Fruit fly (Drosophila melanogaster) whole organism, adult: ENCODE measurements around the gene Dpck.

Experiments used
- CG11617 ChIP-seq: fragments of 200-800 bp; sonication (Bioruptor generic); optimal IDR thresholded peaks from 2 replicates; lab custom pipeline; 2017; ENCODE audit warnings: mild to moderate bottlenecking, missing biosample characterization, missing genetic modification reagents, missing genetic modification characterization
- CG12768 ChIP-seq: fragments of 200-800 bp; sonication (Bioruptor generic); optimal IDR thresholded peaks from 2 replicates; lab custom pipeline; 2017; ENCODE audit warnings: missing biosample characterization, missing genetic modification characterization, mild to moderate bottlenecking, moderate library complexity, missing genetic modification reagents
- CG14711 ChIP-seq: fragments of 200-800 bp; sonication (Bioruptor generic); optimal IDR thresholded peaks from 2 replicates; lab custom pipeline; 2018; ENCODE audit warnings: missing biosample characterization, mild to moderate bottlenecking, missing genetic modification characterization, moderate library complexity
- CG1620 ChIP-seq: fragments of 200-800 bp; sonication (Bioruptor generic); optimal IDR thresholded peaks from 2 replicates; lab custom pipeline; 2016; ENCODE audit warnings: missing biosample characterization, missing genetic modification characterization
- CG33017 ChIP-seq: fragments of 200-800 bp; sonication (Bioruptor generic); optimal IDR thresholded peaks from 2 replicates; lab custom pipeline; 2018; ENCODE audit warnings: missing biosample characterization, mild to moderate bottlenecking, missing genetic modification characterization, moderate library complexity
- CG5204 ChIP-seq: fragments of 200-800 bp; sonication (Bioruptor generic); optimal IDR thresholded peaks from 2 replicates; lab custom pipeline; 2016; ENCODE audit warnings: missing biosample characterization, missing genetic modification characterization
- CG7045 ChIP-seq: fragments of 200-800 bp; sonication (Bioruptor generic); optimal IDR thresholded peaks from 2 replicates; lab custom pipeline; 2017; ENCODE audit warnings: missing biosample characterization, mild to moderate bottlenecking, missing genetic modification characterization
- CG7101 ChIP-seq: fragments of 200-800 bp; sonication (Bioruptor generic); optimal IDR thresholded peaks from 2 replicates; lab custom pipeline; 2018; ENCODE audit warnings: missing biosample characterization, mild to moderate bottlenecking, missing genetic modification characterization, moderate library complexity
- Clk ChIP-seq: fragments of 200-800 bp; sonication (Bioruptor generic); optimal IDR thresholded peaks from 2 replicates; lab custom pipeline; 2017; ENCODE audit warnings: missing biosample characterization, missing genetic modification characterization
- Crg-1 ChIP-seq: fragments of 200-800 bp; sonication (Bioruptor generic); optimal IDR thresholded peaks from 2 replicates; lab custom pipeline; 2016; ENCODE audit warnings: missing biosample characterization, missing genetic modification characterization
- Hr96 ChIP-seq: fragments of 200-800 bp; sonication (Bioruptor generic); optimal IDR thresholded peaks from 2 replicates; lab custom pipeline; 2016; ENCODE audit warnings: missing biosample characterization, missing genetic modification characterization
- Mnt ChIP-seq: fragments of 200-800 bp; sonication (Bioruptor generic); optimal IDR thresholded peaks from 2 replicates; lab custom pipeline; 2016; ENCODE audit warnings: missing biosample characterization, mild to moderate bottlenecking, missing genetic modification characterization
- bab1 ChIP-seq: fragments of 200-800 bp; sonication (Bioruptor generic); optimal IDR thresholded peaks from 3 replicates; lab custom pipeline; 2019; ENCODE audit warnings: missing biosample characterization, mild to moderate bottlenecking, missing genetic modification characterization, moderate library complexity
- cic ChIP-seq: fragments of 200-800 bp; sonication (Bioruptor generic); optimal IDR thresholded peaks from 2 replicates; lab custom pipeline; 2017; ENCODE audit warnings: missing biosample characterization, mild to moderate bottlenecking, missing genetic modification characterization, moderate library complexity
- cnc ChIP-seq, 2 experiments: fragments of >200 bp; optimal IDR thresholded peaks; 2 replicates each; lab custom pipeline; 2017
- kay ChIP-seq: fragments of 200-800 bp; sonication (Bioruptor generic); peaks from one replicate; lab custom pipeline; 2016; ENCODE audit warnings: missing biosample characterization, missing genetic modification characterization, borderline replicate concordance
- ovo ChIP-seq: fragments of 200-800 bp; sonication (Bioruptor generic); optimal IDR thresholded peaks from 2 replicates; lab custom pipeline; 2016; ENCODE audit warnings: missing biosample characterization, missing genetic modification characterization
- pad ChIP-seq: fragments of 200-800 bp; sonication (Bioruptor generic); optimal IDR thresholded peaks from 3 replicates; lab custom pipeline; 2017; ENCODE audit warnings: missing biosample characterization, missing genetic modification characterization, mild to moderate bottlenecking, moderate library complexity, missing genetic modification reagents
- tj ChIP-seq: fragments of 200-800 bp; sonication (Bioruptor generic); optimal IDR thresholded peaks from 3 replicates; lab custom pipeline; 2017; ENCODE audit warnings: missing biosample characterization, mild to moderate bottlenecking, missing genetic modification characterization, moderate library complexity
- toe ChIP-seq: fragments of 200-800 bp; sonication (Bioruptor generic); optimal IDR thresholded peaks from 2 replicates; lab custom pipeline; 2016; ENCODE audit warnings: missing biosample characterization, missing genetic modification characterization

Dpck gene

dm6 chr3R:7061875-7062274 is 20.1 kb upstream of the Dpck start, which contains the start of gene Mst84B:
TSS of gene Mst84B (plus strand) at chr3R:7062175.
- TF ChIP-seq ovo (GFP tag; lab: Kevin White, UChicago) = no peak

dm6 chr3R:7066267-7066666 is 15.7 kb upstream of the Dpck start:
- TF ChIP-seq ovo (GFP tag; lab: Kevin White, UChicago) = no peak
- TF ChIP-seq kay (GFP tag; lab: Kevin White, UChicago) = peak; percentile 82
- no peak for TF ChIP-seq CG11617 (GFP tag; lab: Kevin White, UChicago)
- no peak for TF ChIP-seq cnc (optimal IDR thresholded peaks at IDR 0.05; lab: Kevin White, UChicago)
- TF ChIP-seq CG14711 (tag; lab: Kevin White, UChicago) = no peak
- no peak for TF ChIP-seq Hr96 (GFP tag; lab: Kevin White, UChicago)
- TF ChIP-seq CG1620 (GFP tag; lab: Kevin White, UChicago) = no peak
- TF ChIP-seq CG7045 (GFP tag; lab: Kevin White, UChicago) = no peak

- TF ChIP-seq ovo (GFP tag; lab: Kevin White, UChicago) = peak; percentile 75
- TF ChIP-seq Crg-1 (GFP tag; lab: Kevin White, UChicago) = peak; percentile 79
- peak; percentile 77 for TF ChIP-seq CG12768 (GFP tag; lab: Kevin White, UChicago)
- TF ChIP-seq CG7101 (tag; lab: Kevin White, UChicago) = peak; percentile 88
- TF ChIP-seq bab1 (GFP tag; lab: Kevin White, UChicago) = peak; percentile 91
- TF ChIP-seq CG11617 (GFP tag; lab: Kevin White, UChicago) = peak; percentile 80
- peak; percentile 94 for TF ChIP-seq CG1620 (GFP tag; lab: Kevin White, UChicago)
- peak; percentile 66 for TF ChIP-seq pad
- TF ChIP-seq CG33017 (tag; lab: Kevin White, UChicago) = peak; percentile 74
- TF ChIP-seq Hr96 (GFP tag; lab: Kevin White, UChicago) = peak; percentile 89
- peak; percentile 95 for TF ChIP-seq toe (GFP tag; lab: Kevin White, UChicago)
- peak; percentile 85 for TF ChIP-seq CG7045 (GFP tag; lab: Kevin White, UChicago)
- peak; percentile 87 for TF ChIP-seq Mnt (GFP tag; lab: Kevin White, UChicago)
- TF ChIP-seq tj (GFP tag; lab: Kevin White, UChicago) = peak; percentile 69
- peak; percentile 90 for TF ChIP-seq CG5204
- no peak for TF ChIP-seq cnc (optimal IDR thresholded peaks at IDR 0.05; lab: Kevin White, UChicago)
- peak; percentile 59 for TF ChIP-seq cic (GFP tag; lab: Kevin White, UChicago)
- TF ChIP-seq Clk (GFP tag; lab: Kevin White, UChicago) = peak; percentile 83
- peak; percentile 80 for TF ChIP-seq CG14711 (tag; lab: Kevin White, UChicago)
- TF ChIP-seq kay (GFP tag; lab: Kevin White, UChicago) = peak; percentile 88
These were observed 14.9 kb upstream of the Dpck start, which contains the start of the genes CG1105 and CG1965 for dm6 chr3R:7067092-7067491. TSS of gene CG1105 (minus strand) at chr3R:7067136. TSS of gene CG1965 (plus strand) at chr3R:7067401.

DNA sequence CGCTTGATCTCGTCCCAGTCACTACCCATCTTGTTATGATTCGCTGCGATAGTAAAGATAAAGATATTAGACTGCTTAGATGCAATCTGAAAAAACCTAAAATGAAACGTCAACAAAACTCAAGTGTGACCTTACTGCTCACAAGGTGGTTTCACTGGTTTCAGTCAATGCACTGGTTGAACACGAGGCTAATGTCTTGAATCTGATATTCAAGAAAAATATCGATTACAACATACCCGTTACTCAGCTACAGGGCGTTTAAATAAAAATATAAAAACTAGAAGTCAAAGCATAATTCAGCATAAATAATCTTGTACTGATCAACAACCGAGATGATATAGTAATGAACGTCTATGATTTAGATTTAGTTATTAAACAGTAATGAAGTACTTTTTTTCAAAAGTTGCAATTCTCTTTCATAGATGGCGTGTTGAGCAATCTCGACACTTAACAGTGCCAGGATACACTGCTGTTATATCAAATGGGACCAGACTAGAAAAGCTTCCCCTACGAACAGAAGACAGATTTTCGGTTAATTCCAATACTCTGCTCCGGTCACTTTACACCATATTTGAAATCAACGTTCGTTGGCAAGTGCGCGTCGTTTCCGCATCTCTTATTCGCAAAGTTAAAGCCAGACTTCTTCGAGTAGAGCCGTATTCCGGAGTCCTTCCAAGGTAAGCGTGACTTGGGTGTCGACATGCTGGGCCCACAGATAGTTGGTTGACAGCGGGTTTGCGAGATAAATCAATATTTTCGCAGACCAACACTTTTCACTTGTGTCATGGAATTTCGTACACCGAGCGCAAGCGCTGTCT is 7.5 kb upstream of the Dpck start, which contains the start of the genes Ufl1 and CG1943:
Gene Ufl1, minus strand, starts transcription at position 156 of the 818 bp plus-strand sequence.
Gene CG1943, plus strand, starts transcription at position 563 of the 818 bp plus-strand sequence.
- no peak for TF ChIP-seq Clk (GFP tag; lab: Kevin White, UChicago)
- TF ChIP-seq toe (GFP tag; lab: Kevin White, UChicago) = no peak
- peak; percentile 72 for TF ChIP-seq tj (GFP tag; lab: Kevin White, UChicago)
- TF ChIP-seq Hr96 (GFP tag; lab: Kevin White, UChicago) = peak; percentile 14
- TF ChIP-seq ovo (GFP tag; lab: Kevin White, UChicago) = peak; percentile 55
- peak; percentile 17 for TF ChIP-seq CG5204
- peak; percentile 44 for TF ChIP-seq CG1620 (GFP tag; lab: Kevin White, UChicago)
- peak; percentile 87 for TF ChIP-seq Mnt (GFP tag; lab: Kevin White, UChicago)
- TF ChIP-seq pad = peak; percentile 36
- peak; percentile 48 for TF ChIP-seq cic (GFP tag; lab: Kevin White, UChicago)
- no peak for TF ChIP-seq cnc (optimal IDR thresholded peaks at IDR 0.05; lab: Kevin White, UChicago)
- no peak for TF ChIP-seq bab1 (GFP tag; lab: Kevin White, UChicago)

DNA sequence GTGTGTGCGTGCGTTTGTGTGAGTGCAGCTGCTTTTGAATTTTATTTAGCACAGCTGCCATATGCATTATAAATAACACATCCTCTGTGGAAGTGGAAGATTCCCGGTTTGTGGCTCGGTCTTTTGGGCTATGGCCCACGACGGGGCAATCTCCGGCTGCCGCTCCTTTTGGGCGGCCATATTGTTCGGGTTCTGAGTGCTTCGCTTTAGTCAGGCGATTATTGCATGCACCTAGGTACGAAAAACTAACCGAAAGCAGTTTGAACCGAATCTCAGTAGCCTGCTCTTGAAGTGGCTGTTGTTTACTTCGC is 6.9 kb upstream of the Dpck start:
- TF ChIP-seq CG7045 (GFP tag; lab: Kevin White, UChicago) (no peak), bab1 (GFP tag; lab: Kevin White, UChicago) (no peak), CG14711 (tag; lab: Kevin White, UChicago) (no peak), Clk (GFP tag; lab: Kevin White, UChicago) (no peak), Mnt (GFP tag; lab: Kevin White, UChicago) (no peak), kay (GFP tag; lab: Kevin White, UChicago) (no peak), Hr96 (GFP tag; lab: Kevin White, UChicago) (no peak), Crg-1 (GFP tag; lab: Kevin White, UChicago) (no peak), cnc (optimal IDR thresholded peaks at IDR 0.05; lab: Kevin White, UChicago) (no peak), cic (GFP tag; lab: Kevin White, UChicago) (no peak), CG1620 (GFP tag; lab: Kevin White, UChicago) (no peak), toe (GFP tag; lab: Kevin White, UChicago) (no peak)

DNA sequence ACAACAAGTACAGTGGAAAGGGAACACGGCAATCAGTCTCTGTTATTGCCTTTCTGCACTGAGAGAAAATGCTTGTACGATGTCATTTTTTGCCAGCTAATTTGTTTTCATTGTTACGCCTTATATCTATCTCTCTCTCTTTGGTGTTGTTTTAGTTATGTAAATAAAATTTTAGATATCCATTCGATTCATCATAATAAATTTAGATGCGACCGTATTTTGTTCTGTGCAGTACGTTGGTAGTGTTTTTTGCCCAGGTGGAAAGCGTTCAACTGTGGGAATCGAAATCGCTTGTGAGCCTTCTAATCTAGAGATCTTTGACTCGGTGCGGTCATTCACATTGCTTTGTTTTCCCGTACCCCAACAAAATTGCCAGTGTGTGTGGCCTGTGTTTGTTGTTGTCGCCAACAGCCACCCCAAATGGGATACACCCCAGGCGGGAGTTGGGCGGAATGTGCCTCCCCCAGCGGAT is 6.2 kb upstream of the Dpck start:
- peak; percentile 81 for TF ChIP-seq CG1620 (GFP tag; lab: Kevin White, UChicago)
- TF ChIP-seq CG14711 (tag; lab: Kevin White, UChicago) = peak; percentile 88
- TF ChIP-seq cic (GFP tag; lab: Kevin White, UChicago) = peak; percentile 90
- peak; percentile 91 for TF ChIP-seq CG7045 (GFP tag; lab: Kevin White, UChicago)
- peak; percentile 71 for TF ChIP-seq ovo (GFP tag; lab: Kevin White, UChicago)
- TF ChIP-seq Clk (GFP tag; lab: Kevin White, UChicago) = peak; percentile 87
- TF ChIP-seq cnc (optimal IDR thresholded peaks at IDR 0.05; lab: Kevin White, UChicago) = no peak
- TF ChIP-seq Mnt (GFP tag; lab: Kevin White, UChicago) = peak; percentile 74
- TF ChIP-seq CG11617 (GFP tag; lab: Kevin White, UChicago) = peak; percentile 91
- peak; percentile 94 for TF ChIP-seq kay (GFP tag; lab: Kevin White, UChicago)
- peak; percentile 90 for TF ChIP-seq Hr96 (GFP tag; lab: Kevin White, UChicago)
- peak; percentile 67 for TF ChIP-seq tj (GFP tag; lab: Kevin White, UChicago)
- peak; percentile 88 for TF ChIP-seq bab1 (GFP tag; lab: Kevin White, UChicago)
- TF ChIP-seq toe (GFP tag; lab: Kevin White, UChicago) = peak; percentile 82
- TF ChIP-seq CG12768 (GFP tag; lab: Kevin White, UChicago) = peak; percentile 96
- TF ChIP-seq CG5204 = no peak
- TF ChIP-seq CG33017 (tag; lab: Kevin White, UChicago) = peak; percentile 91
- peak; percentile 91 for TF ChIP-seq CG7101 (tag; lab: Kevin White, UChicago)
- peak; percentile 81 for TF ChIP-seq pad
- peak; percentile 70 for TF ChIP-seq Crg-1 (GFP tag; lab: Kevin White, UChicago)
